Fruit fly (Drosophila melanogaster) whole organism, embryonic: Measurements from ENCODE around the gene CG31211.

Experiments
- C15 ChIP-seq: fragments of 200-800 bp; sonication (Bioruptor generic); IDR thresholded peaks from 3 replicates; pipeline ENCODE4 v1.3.6; 2022; ENCODE audit warnings: missing biosample characterization, missing genetic modification characterization
- CG10147 ChIP-seq: fragments of 200-800 bp; sonication (Bioruptor generic); optimal IDR thresholded peaks from 2 replicates; lab custom pipeline; 2019; ENCODE audit warnings: missing biosample characterization, mild to moderate bottlenecking, missing genetic modification characterization, moderate library complexity
- CG10543 ChIP-seq: fragments of 200-800 bp; sonication (Bioruptor generic); optimal IDR thresholded peaks from 3 replicates; lab custom pipeline; 2017; ENCODE audit warnings: missing biosample characterization, mild to moderate bottlenecking, missing genetic modification characterization, moderate library complexity
- CG10565 ChIP-seq: fragments of 200-800 bp; sonication (Bioruptor generic); optimal IDR thresholded peaks from 3 replicates; lab custom pipeline; 2016; ENCODE audit warnings: missing biosample characterization, mild to moderate bottlenecking, missing genetic modification characterization
- CG10654 ChIP-seq: fragments of 200-800 bp; sonication (Bioruptor generic); optimal IDR thresholded peaks from 2 replicates; lab custom pipeline; 2016; ENCODE audit warnings: missing biosample characterization, missing genetic modification characterization
- CG11247 ChIP-seq: fragments of 200-800 bp; sonication (Bioruptor generic); IDR thresholded peaks from 2 replicates; pipeline ENCODE4 v1.3.6; 2022; ENCODE audit warnings: missing biosample characterization, missing genetic modification characterization
- CG11695 ChIP-seq: fragments of 200-800 bp; sonication (Bioruptor generic); IDR thresholded peaks from 3 replicates; pipeline ENCODE4 v1.3.6; 2022; ENCODE audit warnings: missing biosample characterization, missing genetic modification characterization
- CG13424 ChIP-seq: fragments of 200-800 bp; sonication (Bioruptor generic); optimal IDR thresholded peaks from 2 replicates; lab custom pipeline; 2019; ENCODE audit warnings: missing biosample characterization, mild to moderate bottlenecking, missing genetic modification characterization, moderate library complexity
- CG16863 ChIP-seq: fragments of 200-800 bp; sonication (Bioruptor generic); optimal IDR thresholded peaks from 3 replicates; lab custom pipeline; 2016; ENCODE audit warnings: missing biosample characterization, missing genetic modification characterization
- CG17912 ChIP-seq: fragments of 200-800 bp; sonication (Bioruptor generic); optimal IDR thresholded peaks from 2 replicates; lab custom pipeline; 2018; ENCODE audit warnings: missing biosample characterization, mild to moderate bottlenecking, missing genetic modification characterization
- CG2889 ChIP-seq: fragments of 200-800 bp; sonication (Bioruptor generic); IDR thresholded peaks from 3 replicates; pipeline ENCODE4 v1.3.6; 2022; ENCODE audit warnings: missing biosample characterization, missing genetic modification characterization
- CG32767 ChIP-seq: fragments of 200-800 bp; sonication (Bioruptor generic); IDR thresholded peaks from 2 replicates; pipeline ENCODE4 v1.3.6; 2022; ENCODE audit warnings: missing biosample characterization, missing genetic modification characterization
- CG34422 ChIP-seq: fragments of 200-800 bp; sonication (Bioruptor generic); IDR thresholded peaks from 3 replicates; pipeline ENCODE4 v1.3.6; 2022; ENCODE audit warnings: missing biosample characterization, missing genetic modification characterization
- CG7271 ChIP-seq: fragments of 200-800 bp; sonication (Bioruptor generic); optimal IDR thresholded peaks from 2 replicates; lab custom pipeline; 2018; ENCODE audit warnings: missing biosample characterization, mild to moderate bottlenecking, missing genetic modification characterization, moderate library complexity
- CG9609 ChIP-seq: fragments of 200-800 bp; sonication (Bioruptor generic); optimal IDR thresholded peaks from 3 replicates; lab custom pipeline; 2016; ENCODE audit warnings: missing biosample characterization, missing genetic modification characterization
- CHES-1-like ChIP-seq: fragments of 200-800 bp; sonication (Bioruptor generic); optimal IDR thresholded peaks from 2 replicates; lab custom pipeline; 2016; ENCODE audit warnings: missing biosample characterization, missing genetic modification characterization
- CoRest ChIP-seq: fragments of 200-800 bp; sonication (Bioruptor generic); optimal IDR thresholded peaks from 3 replicates; lab custom pipeline; 2018; ENCODE audit warnings: missing biosample characterization, mild to moderate bottlenecking, missing genetic modification characterization, moderate library complexity
- Gsc ChIP-seq: fragments of 200-800 bp; sonication (Bioruptor generic); IDR thresholded peaks from 2 replicates; pipeline ENCODE4 v1.3.6; 2022; ENCODE audit warnings: missing biosample characterization, missing genetic modification characterization
- Gug ChIP-seq: fragments of 200-800 bp; sonication (Bioruptor generic); IDR thresholded peaks from 4 replicates; pipeline ENCODE4 v1.3.6; 2022; ENCODE audit warnings: missing biosample characterization, missing genetic modification characterization
- H2.0 ChIP-seq: fragments of 200-800 bp; sonication (Bioruptor generic); IDR thresholded peaks from 2 replicates; pipeline ENCODE4 v1.3.6; 2022; ENCODE audit warnings: missing biosample characterization, missing genetic modification characterization
- Hand ChIP-seq: fragments of 200-800 bp; sonication (Bioruptor generic); optimal IDR thresholded peaks from 2 replicates; lab custom pipeline; 2017; ENCODE audit warnings: mild to moderate bottlenecking, missing biosample characterization, missing genetic modification reagents, missing genetic modification characterization
- Lpt ChIP-seq: fragments of >200 bp; optimal IDR thresholded peaks from 2 replicates; lab custom pipeline; 2018; ENCODE audit warnings: missing biosample characterization, missing genetic modification characterization
- Mad ChIP-seq: fragments of 200-800 bp; sonication (Bioruptor generic); optimal IDR thresholded peaks from 2 replicates; lab custom pipeline; 2016; ENCODE audit warnings: missing biosample characterization, missing genetic modification characterization
- NC2α ChIP-seq: fragments of 200-800 bp; sonication (Bioruptor generic); optimal IDR thresholded peaks from 2 replicates; lab custom pipeline; 2016; ENCODE audit warnings: missing biosample characterization, missing genetic modification characterization
- NFAT ChIP-seq: fragments of 200-800 bp; sonication (Bioruptor generic); IDR thresholded peaks from 2 replicates; pipeline ENCODE4 v1.3.6; 2022; ENCODE audit warnings: missing biosample characterization, missing genetic modification characterization
- Oli ChIP-seq: fragments of 200-800 bp; sonication (Bioruptor generic); optimal IDR thresholded peaks from 2 replicates; lab custom pipeline; 2018; ENCODE audit warnings: missing biosample characterization, mild to moderate bottlenecking, missing genetic modification characterization, moderate library complexity
- Ptx1 ChIP-seq: fragments of 200-800 bp; sonication (Bioruptor generic); IDR thresholded peaks from 2 replicates; pipeline ENCODE4 v1.3.6; 2022; ENCODE audit warnings: missing biosample characterization, missing genetic modification characterization
- Sin3A ChIP-seq: fragments of >200 bp; optimal IDR thresholded peaks from 2 replicates; lab custom pipeline; 2018
- Stat92E ChIP-seq, 3 experiments: fragments of >200 bp in 2 of 3; fragments of 200-800 bp in 1 of 3; sonication (Bioruptor generic) in 1 of 3; optimal IDR thresholded peaks; 2 replicates each; lab custom pipeline; 2017 to 2019; ENCODE audit warnings: missing biosample characterization in 3 of 3, missing genetic modification characterization in 3 of 3, mild to moderate bottlenecking in 1 of 3, moderate library complexity in 1 of 3
- ase ChIP-seq: fragments of 200-800 bp; sonication (Bioruptor generic); IDR thresholded peaks from 3 replicates; pipeline ENCODE4 v1.3.6; 2022; ENCODE audit warnings: missing biosample characterization, missing genetic modification characterization
- chn ChIP-seq: fragments of 200-800 bp; sonication (Bioruptor generic); optimal IDR thresholded peaks from 2 replicates; lab custom pipeline; 2016; ENCODE audit warnings: missing biosample characterization, missing genetic modification characterization
- dati ChIP-seq: fragments of 200-800 bp; sonication (Bioruptor generic); IDR thresholded peaks from 2 replicates; pipeline ENCODE4 v1.3.6; 2022; ENCODE audit warnings: missing biosample characterization, missing genetic modification characterization
- dpn ChIP-seq, 2 experiments: fragments of 200-800 bp; sonication (Bioruptor generic); optimal IDR thresholded peaks; 3 replicates each; lab custom pipeline; 2016; ENCODE audit warnings: missing biosample characterization in 2 of 2, missing genetic modification characterization in 2 of 2
- dysf ChIP-seq: fragments of 200-800 bp; sonication (Bioruptor generic); IDR thresholded peaks from 3 replicates; pipeline ENCODE4 v1.3.6; 2022; ENCODE audit warnings: missing biosample characterization, missing genetic modification characterization
- gfzf ChIP-seq: fragments of 200-800 bp; sonication (Bioruptor generic); optimal IDR thresholded peaks from 2 replicates; lab custom pipeline; 2016; ENCODE audit warnings: missing biosample characterization, mild to moderate bottlenecking, missing genetic modification characterization, moderate library complexity
- gsb-n ChIP-seq: fragments of 200-800 bp; sonication (Bioruptor generic); optimal IDR thresholded peaks from 3 replicates; lab custom pipeline; 2018; ENCODE audit warnings: missing biosample characterization, mild to moderate bottlenecking, missing genetic modification characterization
- ind ChIP-seq: fragments of 200-800 bp; sonication (Bioruptor generic); optimal IDR thresholded peaks from 3 replicates; lab custom pipeline; 2016; ENCODE audit warnings: missing biosample characterization, missing genetic modification characterization
- jigr1 ChIP-seq: fragments of 200-800 bp; sonication (Bioruptor generic); IDR thresholded peaks from 3 replicates; pipeline ENCODE4 v1.3.6; 2022; ENCODE audit warnings: missing biosample characterization, missing genetic modification characterization
- mam ChIP-seq: fragments of 200-800 bp; sonication (Bioruptor generic); optimal IDR thresholded peaks from 3 replicates; lab custom pipeline; 2016; ENCODE audit warnings: missing biosample characterization, missing genetic modification characterization
- odd ChIP-seq: fragments of 200-800 bp; sonication (Bioruptor generic); optimal IDR thresholded peaks from 2 replicates; lab custom pipeline; 2017; ENCODE audit warnings: missing biosample characterization, mild to moderate bottlenecking, missing genetic modification characterization
- org-1 ChIP-seq: fragments of 200-800 bp; sonication (Bioruptor generic); optimal IDR thresholded peaks from 2 replicates; lab custom pipeline; 2017; ENCODE audit warnings: missing biosample characterization, missing genetic modification characterization
- prd ChIP-seq, 3 experiments: fragments of >200 bp in 2 of 3; fragments of 200-800 bp in 1 of 3; sonication (Bioruptor generic) in 1 of 3; optimal IDR thresholded peaks in 2 of 3; IDR thresholded peaks in 1 of 3; 2 replicates in 2 of 3; 3 replicates in 1 of 3; pipeline versions ENCODE4 v1.3.6 to Lab custom; 2017 to 2022; ENCODE audit warnings: missing biosample characterization in 1 of 3, missing genetic modification characterization in 1 of 3
- pzg ChIP-seq: fragments of 200-800 bp; sonication (Bioruptor generic); optimal IDR thresholded peaks from 3 replicates; lab custom pipeline; 2018; ENCODE audit warnings: missing biosample characterization, mild to moderate bottlenecking, missing genetic modification characterization, moderate library complexity
- ranshi ChIP-seq: fragments of 200-800 bp; sonication (Bioruptor generic); IDR thresholded peaks from 2 replicates; pipeline ENCODE4 v1.3.6; 2022; ENCODE audit warnings: missing biosample characterization, missing genetic modification characterization
- row ChIP-seq: fragments of 200-800 bp; sonication (Bioruptor generic); IDR thresholded peaks from 3 replicates; pipeline ENCODE4 v1.3.6; 2022; ENCODE audit warnings: missing biosample characterization, missing genetic modification characterization
- run ChIP-seq: fragments of 200-800 bp; sonication (Bioruptor generic); optimal IDR thresholded peaks from 3 replicates; lab custom pipeline; 2018; ENCODE audit warnings: missing biosample characterization, mild to moderate bottlenecking, missing genetic modification characterization
- salm ChIP-seq: fragments of 200-800 bp; sonication (Bioruptor generic); optimal IDR thresholded peaks from 2 replicates; lab custom pipeline; 2018; ENCODE audit warnings: missing biosample characterization, mild to moderate bottlenecking, missing genetic modification characterization
- so ChIP-seq: fragments of 200-800 bp; sonication (Bioruptor generic); IDR thresholded peaks from 3 replicates; pipeline ENCODE4 v1.3.6; 2022; ENCODE audit warnings: missing biosample characterization, missing genetic modification characterization
- trem ChIP-seq: fragments of 200-800 bp; optimal IDR thresholded peaks from 3 replicates; lab custom pipeline; 2019; ENCODE audit warnings: missing biosample characterization, mild to moderate bottlenecking, missing genetic modification characterization, moderate library complexity
- zfh1 ChIP-seq: fragments of 200-800 bp; sonication (Bioruptor generic); IDR thresholded peaks from 3 replicates; pipeline ENCODE4 v1.3.6; 2022; ENCODE audit warnings: missing biosample characterization, missing genetic modification characterization

CG31211 gene

DNA sequence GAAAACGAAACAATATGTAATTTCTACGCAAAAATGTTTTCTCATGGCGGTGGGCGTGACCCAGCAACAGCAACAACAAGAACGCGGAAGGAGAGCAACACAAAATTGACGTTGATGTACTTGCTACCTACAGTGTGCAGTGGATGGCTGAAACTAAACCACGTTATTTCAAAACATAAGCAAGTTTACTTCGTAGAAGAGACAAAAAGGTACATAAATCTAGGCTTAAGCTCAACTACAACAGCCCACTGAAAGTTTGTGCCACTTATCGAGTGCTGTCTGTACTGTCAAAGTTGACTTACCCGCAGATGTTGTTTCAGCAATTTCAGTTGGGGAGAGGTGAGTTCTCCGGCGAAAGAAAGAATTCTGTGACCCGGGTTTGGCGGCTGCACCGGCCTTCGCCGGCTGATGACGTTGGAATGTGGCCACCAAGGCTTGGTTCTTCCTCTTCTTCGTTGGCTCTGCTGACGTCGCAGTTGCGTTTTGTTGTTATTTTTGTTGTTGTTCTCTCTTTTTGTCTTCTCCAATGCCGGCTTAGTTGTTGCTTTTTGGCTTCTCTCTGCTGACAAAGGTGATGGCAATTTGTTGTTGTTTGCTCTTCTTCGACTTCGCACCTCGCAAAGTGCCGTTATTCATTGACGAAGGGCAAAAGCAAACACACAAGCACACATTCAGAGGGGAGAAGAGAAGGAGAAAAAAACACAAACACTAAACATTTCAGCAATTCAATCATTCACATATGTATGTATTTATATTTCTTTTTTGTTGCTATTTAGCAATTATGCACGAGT, 2.2 kb upstream of the CG31211 start (continued):
- TF ChIP-seq dpn (GFP tag; optimal IDR thresholded peaks at IDR 0.05; lab: Kevin White, UChicago) = peak in 1 of 2 experiments; percentile 29
- TF ChIP-seq CG11247 = 0 out of 2 replicates have a peak, but pooled peaks have one; percentile 18
- no peak for TF ChIP-seq CG10543 (GFP tag; lab: Kevin White, UChicago)
- TF ChIP-seq ind (GFP tag; lab: Kevin White, UChicago) = peak; percentile 19
- no peak for TF ChIP-seq Lpt (GFP tag; lab: Kevin White, UChicago)
- TF ChIP-seq CG10654 (GFP tag; lab: Kevin White, UChicago) = peak; percentile 12
- peak; percentile 23 for TF ChIP-seq CG16863 (GFP tag; lab: Kevin White, UChicago)
- peak; percentile 18 for TF ChIP-seq chn (GFP tag; lab: Kevin White, UChicago)
- TF ChIP-seq Hand (GFP tag; lab: Kevin White, UChicago) = no peak
- no peak for TF ChIP-seq CG10565 (GFP tag; lab: Kevin White, UChicago)
- TF ChIP-seq H2.0 (GFP tag; lab: Robert Waterston, UW) = 0 out of 2 replicates have a peak, but pooled peaks have one; percentile 30
- TF ChIP-seq NFAT (GFP tag; lab: Robert Waterston, UW) = no peak
- no peak for TF ChIP-seq CG9609
- TF ChIP-seq pzg (GFP tag; lab: Kevin White, UChicago) = no peak
- 0 out of 2 replicates have a peak, but pooled peaks have one; percentile 25 for TF ChIP-seq CG32767 (GFP tag; lab: Robert Waterston, UW)
- no peak for TF ChIP-seq Mad
- no peak for TF ChIP-seq prd (optimal IDR thresholded peaks at IDR 0.05; lab: Kevin White, UChicago)
- TF ChIP-seq prd (GFP tag; IDR thresholded peaks at IDR 0.05; lab: Robert Waterston, UW) = peak; percentile 56; the same call in 2 of the 3 replicates
- no peak for TF ChIP-seq run (tag; lab: Kevin White, UChicago)
- TF ChIP-seq Ptx1 (GFP tag; lab: Robert Waterston, UW) = peak; percentile 41; the same call in 1 of the 2 replicates
- TF ChIP-seq CG2889 (GFP tag; lab: Robert Waterston, UW) = no peak
- no peak for TF ChIP-seq gfzf
- TF ChIP-seq CG10147 = no peak
- TF ChIP-seq CoRest (tag; lab: Kevin White, UChicago) = no peak
- no peak for TF ChIP-seq CG7271 (tag; lab: Kevin White, UChicago)
- TF ChIP-seq C15 (GFP tag; lab: Robert Waterston, UW) = 0 out of 3 replicates have a peak, but pooled peaks have one; percentile 5
- peak; percentile 62; the same call in 1 of the 2 replicates for TF ChIP-seq ranshi (GFP tag; lab: Robert Waterston, UW)
- no peak for TF ChIP-seq trem (tag; lab: Kevin White, UChicago)
- TF ChIP-seq gsb-n (tag; lab: Kevin White, UChicago) = no peak
- peak; percentile 26 for TF ChIP-seq org-1
- TF ChIP-seq dati (GFP tag; lab: Robert Waterston, UW) = no peak
- no peak for TF ChIP-seq odd (GFP tag; lab: Kevin White, UChicago)
- no peak for TF ChIP-seq Sin3A (lab: Kevin White, UChicago)
- TF ChIP-seq CG17912 = no peak
- TF ChIP-seq Stat92E (GFP tag; optimal IDR thresholded peaks at IDR 0.05; lab: Kevin White, UChicago) = no peak
- no peak for TF ChIP-seq CHES-1-like (GFP tag; lab: Kevin White, UChicago)
- peak; percentile 27; the same call in 1 of the 4 replicates for TF ChIP-seq Gug (GFP tag; lab: Robert Waterston, UW)
- TF ChIP-seq CG11695 (GFP tag; lab: Robert Waterston, UW) = no peak
- TF ChIP-seq dysf = peak; percentile 72
- no peak for TF ChIP-seq Gsc (GFP tag; lab: Robert Waterston, UW)
- no peak for TF ChIP-seq zfh1 (GFP tag; lab: Robert Waterston, UW)
- no peak for TF ChIP-seq jigr1 (GFP tag; lab: Robert Waterston, UW)
- peak; percentile 56 for TF ChIP-seq row (GFP tag; lab: Robert Waterston, UW)
- TF ChIP-seq CG34422 (GFP tag; lab: Robert Waterston, UW) = peak; percentile 8; the same call in 1 of the 3 replicates
- peak; percentile 18 for TF ChIP-seq Oli (tag; lab: Kevin White, UChicago)
- no peak for TF ChIP-seq so
- TF ChIP-seq NC2α (GFP tag; lab: Kevin White, UChicago) = no peak
- no peak for TF ChIP-seq ase
- no peak for TF ChIP-seq CG13424
- TF ChIP-seq mam (GFP tag; lab: Kevin White, UChicago) = peak; percentile 7
- no peak for TF ChIP-seq salm (tag; lab: Kevin White, UChicago)
